Worm (Caenorhabditis elegans): ENCODE results near the gene F36H5.18.
A peak's percentile ranks its signal among the peaks of the same experiment; 100 is the strongest.

Gene F36H5.18

ce11 chrII:1731932-1732331 lies 27.8 kb upstream of the F36H5.18 start, which contains the start of gene ceh-82:
Gene ceh-82 (plus strand): TSS chrII:1732232.
- no peak for TF ChIP-seq hpl-2 (GFP tag; optimal IDR thresholded peaks at IDR 0.05)

- TF ChIP-seq jun-1 (tag; optimal IDR thresholded peaks at IDR 0.05) (no peak), pqm-1 (tag; optimal IDR thresholded peaks at IDR 0.05) (no peak), nhr-84 (tag; optimal IDR thresholded peaks at IDR 0.05) (no peak), unc-62 (GFP tag; optimal IDR thresholded peaks at IDR 0.05) (no peak), C34B4.2 (tag; optimal IDR thresholded peaks at IDR 0.05) (no peak), ztf-11 (tag; optimal IDR thresholded peaks at IDR 0.05) (no peak), nhr-237 (tag; optimal IDR thresholded peaks at IDR 0.05) (no peak), F16B12.6 (tag; optimal IDR thresholded peaks at IDR 0.05) (no peak), fos-1 (tag; optimal IDR thresholded peaks at IDR 0.05) (no peak)
These were observed 24.6 kb upstream of the F36H5.18 start for ce11 chrII:1735145-1735544.

ce11 chrII:1736353-1736752 lies 23.3 kb upstream of the F36H5.18 start, which contains the start of gene ceh-83:
Gene ceh-83 (minus strand): TSS chrII:1736533.
- TF ChIP-seq efl-1 (optimal IDR thresholded peaks at IDR 0.05) (peak; percentile 57 to 68), efl-1 (GFP tag; optimal IDR thresholded peaks at IDR 0.05 in 1 of 2) (peak; percentile 36 to 94), lin-35 (GFP tag; optimal IDR thresholded peaks at IDR 0.05) (peak; percentile 2 to 64), rnt-1 (tag; optimal IDR thresholded peaks at IDR 0.05) (peak; percentile 50), dpl-1 (GFP tag; optimal IDR thresholded peaks at IDR 0.05) (peak in 2 of 3 experiments; percentile 16 to 34), pqm-1 (tag; optimal IDR thresholded peaks at IDR 0.05) (no peak), nhr-71 (tag; optimal IDR thresholded peaks at IDR 0.05) (no peak), C34B4.2 (tag; optimal IDR thresholded peaks at IDR 0.05) (no peak), lin-39 (tag; optimal IDR thresholded peaks at IDR 0.05) (no peak), nhr-85 (tag) (peak; percentile 59), nhr-20 (tag; optimal IDR thresholded peaks at IDR 0.05) (peak; percentile 19), dsc-1 (tag; optimal IDR thresholded peaks at IDR 0.05) (no peak), lin-14 (GFP tag; optimal IDR thresholded peaks at IDR 0.05) (peak; percentile 80)

- TF ChIP-seq lin-35 (GFP tag; optimal IDR thresholded peaks at IDR 0.05) = no peak
- no peak for TF ChIP-seq tbx-2 (tag; optimal IDR thresholded peaks at IDR 0.05)
- TF ChIP-seq ceh-82 (tag; optimal IDR thresholded peaks at IDR 0.05) = no peak
- TF ChIP-seq jun-1 (tag; optimal IDR thresholded peaks at IDR 0.05) = no peak
- TF ChIP-seq isw-1 (GFP tag; IDR thresholded peaks at IDR 0.05) = no peak
- no peak for TF ChIP-seq rnt-1 (tag; optimal IDR thresholded peaks at IDR 0.05)
- no peak for TF ChIP-seq hpl-2 (GFP tag; optimal IDR thresholded peaks at IDR 0.05)
- no peak for TF ChIP-seq unc-62 (GFP tag; optimal IDR thresholded peaks at IDR 0.05)
- TF ChIP-seq sup-37 (GFP tag; optimal IDR thresholded peaks at IDR 0.05) = no peak
- TF ChIP-seq ztf-4 (tag; optimal IDR thresholded peaks at IDR 0.05) = no peak
- TF ChIP-seq mep-1 (tag; optimal IDR thresholded peaks at IDR 0.05) = no peak
- no peak for TF ChIP-seq sptf-1 (tag; optimal IDR thresholded peaks at IDR 0.05)
- TF ChIP-seq ceh-88 (GFP tag; IDR thresholded peaks at IDR 0.05) = no peak
- TF ChIP-seq Y116A8C.19 (tag; optimal IDR thresholded peaks at IDR 0.05; ENCODE audit: borderline replicate concordance) = no peak
- TF ChIP-seq nhr-237 (tag; optimal IDR thresholded peaks at IDR 0.05) = no peak
- TF ChIP-seq egl-27 (tag; optimal IDR thresholded peaks at IDR 0.05) = no peak
- TF ChIP-seq snu-23 (GFP tag; optimal IDR thresholded peaks at IDR 0.05) = no peak
- TF ChIP-seq nhr-12 (tag; optimal IDR thresholded peaks at IDR 0.05) = no peak
These were observed 20.9 kb upstream of the F36H5.18 start, which contains the start of the genes irld-9 and irld-33 for ce11 chrII:1738844-1739243. Gene irld-9 (minus strand): TSS chrII:1738944. Gene irld-33 (plus strand): TSS chrII:1739052.

ce11 chrII:1741248-1741647 lies 18.5 kb upstream of the F36H5.18 start, which contains the start of gene K07G6.1:
Gene K07G6.1 (plus strand): TSS chrII:1741548.
- TF ChIP-seq efl-1 (optimal IDR thresholded peaks at IDR 0.05) = no peak
- peak in 1 of 2 experiments; percentile 26 for TF ChIP-seq efl-1 (GFP tag; optimal IDR thresholded peaks at IDR 0.05 in 1 of 2)
- no peak for TF ChIP-seq lin-13 (GFP tag; optimal IDR thresholded peaks at IDR 0.05)
- TF ChIP-seq alr-1 (tag; optimal IDR thresholded peaks at IDR 0.05; ENCODE audit: borderline replicate concordance) = no peak
- no peak for TF ChIP-seq ama-1 (optimal IDR thresholded peaks at IDR 0.05)
